Fruit fly (Drosophila melanogaster): ENCODE results near the gene CG11134.
A peak's percentile ranks its signal among the peaks of the same experiment; 100 is the strongest.

Gene CG11134

dm6 chrX:13752543-13753046 is 14.9 kb downstream of the CG11134 start (continued):
- TF ChIP-seq CG10565 (GFP tag; optimal IDR thresholded peaks at IDR 0.05) (no peak), CG5180 (GFP tag; optimal IDR thresholded peaks at IDR 0.05) (no peak), CG2199 (GFP tag; IDR thresholded peaks at IDR 0.05) (no peak), CG32532 (GFP tag; IDR thresholded peaks at IDR 0.05) (peak; percentile 25; the same call in 1 of the 2 replicates), CG14014 (GFP tag; IDR thresholded peaks at IDR 0.05) (0 out of 2 replicates have a peak, but pooled peaks have one; percentile 25), CHES-1-like (GFP tag; optimal IDR thresholded peaks at IDR 0.05) (no peak), eyg (GFP tag; optimal IDR thresholded peaks at IDR 0.05) (no peak), zen (tag; optimal IDR thresholded peaks at IDR 0.05) (no peak), z (GFP tag; IDR thresholded peaks at IDR 0.05) (no peak)

DNA sequence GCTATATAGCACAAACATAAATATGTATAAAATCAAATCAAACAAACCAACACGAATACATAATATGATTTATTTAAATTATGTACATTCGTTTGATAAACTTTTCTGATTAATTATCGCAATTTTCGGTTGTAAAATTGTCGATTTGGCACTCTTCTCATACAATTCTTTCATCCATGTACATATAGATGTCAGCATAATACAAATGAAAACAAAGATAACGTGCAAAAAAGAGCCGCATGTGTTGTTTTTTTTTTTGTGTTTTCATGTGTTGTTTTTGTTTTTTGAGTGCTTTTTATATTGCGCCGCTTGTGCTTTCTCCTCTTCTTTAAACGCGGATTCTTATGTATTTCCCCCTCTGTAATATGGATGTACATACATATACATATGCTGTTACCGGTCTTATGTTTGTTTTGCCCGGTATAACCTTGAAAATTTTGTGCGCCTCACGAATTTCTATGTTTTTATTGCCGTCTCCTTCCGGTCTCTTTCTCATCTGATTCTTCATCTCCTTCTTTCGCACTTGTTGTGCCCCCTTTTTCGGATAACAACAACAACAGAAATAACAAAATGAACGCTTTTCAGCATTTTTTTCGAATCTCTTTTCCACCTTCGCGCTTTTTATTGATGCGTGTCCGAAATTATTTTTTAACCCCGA is 15.5 kb downstream of the CG11134 start:
- TF ChIP-seq Med (GFP tag) (no peak), Fer2 (tag; optimal IDR thresholded peaks at IDR 0.05) (no peak), Ada2b (GFP tag; IDR thresholded peaks at IDR 0.05) (no peak), croc (GFP tag; conservative IDR thresholded peaks at IDR 0.05) (no peak), CrebB (tag; optimal IDR thresholded peaks at IDR 0.05) (no peak), CG1602 (GFP tag; optimal IDR thresholded peaks at IDR 0.05) (no peak), crc (GFP tag; optimal IDR thresholded peaks at IDR 0.05) (no peak), eyg (GFP tag; optimal IDR thresholded peaks at IDR 0.05) (no peak), Hand (GFP tag; optimal IDR thresholded peaks at IDR 0.05) (no peak), Rx (GFP tag; IDR thresholded peaks at IDR 0.05) (no peak), Nf-YC (tag; optimal IDR thresholded peaks at IDR 0.05) (no peak), exex (tag; optimal IDR thresholded peaks at IDR 0.05) (no peak), bowl (GFP tag; IDR thresholded peaks at IDR 0.05) (no peak), vfl (GFP tag; optimal IDR thresholded peaks at IDR 0.05) (no peak), bigmax (GFP tag; optimal IDR thresholded peaks at IDR 0.05) (peak; percentile 65), Ets97D (GFP tag; optimal IDR thresholded peaks at IDR 0.05) (no peak), B-H1 (GFP tag; IDR thresholded peaks at IDR 0.05) (no peak), Oaz (GFP tag; IDR thresholded peaks at IDR 0.05) (no peak), eve (GFP tag; optimal IDR thresholded peaks at IDR 0.05) (no peak), pita (GFP tag; optimal IDR thresholded peaks at IDR 0.05) (no peak), Mes4 (GFP tag; optimal IDR thresholded peaks at IDR 0.05) (no peak), psq (GFP tag; optimal IDR thresholded peaks at IDR 0.05) (peak; percentile 72), CG31365 (tag; optimal IDR thresholded peaks at IDR 0.05) (no peak), GATAe (GFP tag; conservative IDR thresholded peaks at IDR 0.05) (no peak), CG7786 (GFP tag; optimal IDR thresholded peaks at IDR 0.05) (no peak), sqz (GFP tag; optimal IDR thresholded peaks at IDR 0.05) (peak; percentile 45), inv (GFP tag; IDR thresholded peaks at IDR 0.05; ENCODE audit: partially characterized antibody) (no peak), nau (GFP tag; optimal IDR thresholded peaks at IDR 0.05) (no peak), CG18011 (GFP tag; optimal IDR thresholded peaks at IDR 0.05) (no peak), CG4360 (GFP tag; IDR thresholded peaks at IDR 0.05) (peak; percentile 78), CG11247 (GFP tag; IDR thresholded peaks at IDR 0.05) (no peak), CG2202 (tag; optimal IDR thresholded peaks at IDR 0.05) (no peak), fd64A (GFP tag; optimal IDR thresholded peaks at IDR 0.05) (no peak), CG3407 (GFP tag; optimal IDR thresholded peaks at IDR 0.05) (no peak), CG8281 (tag; optimal IDR thresholded peaks at IDR 0.05) (no peak), br (optimal IDR thresholded peaks at IDR 0.05) (no peak), Hey (tag; optimal IDR thresholded peaks at IDR 0.05) (no peak), ken (GFP tag; IDR thresholded peaks at IDR 0.05) (no peak), CG7839 (tag; optimal IDR thresholded peaks at IDR 0.05) (no peak), HLH54F (GFP tag; optimal IDR thresholded peaks at IDR 0.05) (no peak), CG17186 (GFP tag; optimal IDR thresholded peaks at IDR 0.05) (no peak), CG13624 (GFP tag; optimal IDR thresholded peaks at IDR 0.05) (peak; percentile 9)

Measured in whole organism, embryonic.